Worm (Caenorhabditis elegans): ENCODE measurements around the gene R02F11.2.

R02F11.2 gene

DNA sequence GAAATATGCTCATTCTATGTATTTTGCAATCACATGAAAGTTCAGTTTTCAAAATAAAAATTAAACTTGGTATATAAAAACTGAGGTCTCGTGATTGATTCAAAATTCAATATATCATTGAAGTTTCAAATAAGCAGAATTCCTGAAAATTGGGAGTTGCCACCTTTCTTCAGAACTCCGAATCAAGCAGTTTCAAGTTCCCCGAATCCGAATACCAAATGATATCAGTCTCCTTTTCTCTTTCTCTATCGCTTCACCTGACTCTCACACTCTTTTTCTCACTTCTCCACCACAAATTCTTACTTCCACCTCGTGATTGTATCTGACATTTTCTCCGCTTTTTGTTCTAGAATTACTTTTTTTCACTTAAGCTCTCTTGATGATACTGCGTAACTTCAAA is at the start of gene R02F11.2:
TSS of gene R02F11.2 (plus strand) at position 292 of the 400 bp plus-strand sequence.
- no peak for TF ChIP-seq nhr-102 (tag; optimal IDR thresholded peaks at IDR 0.05)
- peak; percentile 60 for TF ChIP-seq nhr-11 (tag; optimal IDR thresholded peaks at IDR 0.05)
- no peak for TF ChIP-seq ama-1 (optimal IDR thresholded peaks at IDR 0.05)

DNA sequence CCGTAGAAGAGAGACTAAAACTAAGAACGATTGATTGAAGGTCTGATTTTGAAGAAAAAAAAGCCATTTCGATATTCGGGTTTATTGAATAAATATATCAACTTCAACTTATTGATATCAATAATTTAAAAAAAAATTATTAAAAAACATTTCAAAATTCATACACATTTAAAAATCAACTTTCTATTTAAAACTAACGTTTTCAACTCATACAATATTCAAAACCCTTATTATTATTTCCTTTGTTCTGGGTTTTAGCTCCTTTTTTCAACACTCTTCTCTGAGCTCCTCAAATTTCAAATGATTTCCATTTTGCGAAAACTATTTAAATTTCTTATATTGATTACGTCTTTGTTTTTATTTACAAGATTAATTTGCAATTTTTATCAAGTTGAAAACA is 49.1 kb upstream of the R02F11.2 start, which contains the start of gene C18G1.7:
TSS of gene C18G1.7 (plus strand) at position 301 of the 400 bp plus-strand sequence.
- no peak for TF ChIP-seq ctbp-1 (GFP tag; IDR thresholded peaks at IDR 0.05)
- TF ChIP-seq nhr-237 (tag; optimal IDR thresholded peaks at IDR 0.05): no peak
- TF ChIP-seq spr-3 (GFP tag; optimal IDR thresholded peaks at IDR 0.05): no peak
- no peak for TF ChIP-seq mxl-2 (GFP tag; conservative IDR thresholded peaks at IDR 0.05)
- TF ChIP-seq unc-39 (tag; optimal IDR thresholded peaks at IDR 0.05): no peak
- TF ChIP-seq aha-1 (tag): no peak
- TF ChIP-seq tra-1 (GFP tag; IDR thresholded peaks at IDR 0.05): no peak
- TF ChIP-seq lin-15B (tag; optimal IDR thresholded peaks at IDR 0.05): no peak
- no peak for TF ChIP-seq madf-5 (GFP tag; IDR thresholded peaks at IDR 0.05)
- TF ChIP-seq ceh-82 (tag; optimal IDR thresholded peaks at IDR 0.05): no peak
- TF ChIP-seq T20F7.1 (GFP tag; optimal IDR thresholded peaks at IDR 0.05): no peak
- no peak for TF ChIP-seq saeg-2 (GFP tag; IDR thresholded peaks at IDR 0.05)
- no peak for TF ChIP-seq nhr-41 (GFP tag; IDR thresholded peaks at IDR 0.05)
- no peak for TF ChIP-seq cey-2 (tag; optimal IDR thresholded peaks at IDR 0.05; ENCODE audit: borderline replicate concordance, insufficient read depth)
- no peak for TF ChIP-seq nhr-25 (tag; optimal IDR thresholded peaks at IDR 0.05; ENCODE audit: borderline replicate concordance, insufficient read depth)
- no peak for TF ChIP-seq zfp-3 (GFP tag; conservative IDR thresholded peaks at IDR 0.05)
- TF ChIP-seq arid-1 (GFP tag; conservative IDR thresholded peaks at IDR 0.05): no peak
- TF ChIP-seq hlh-30 (tag; optimal IDR thresholded peaks at IDR 0.05; ENCODE audit: insufficient read depth): no peak
- TF ChIP-seq snpc-1.2 (GFP tag; IDR thresholded peaks at IDR 0.05): no peak

DNA sequence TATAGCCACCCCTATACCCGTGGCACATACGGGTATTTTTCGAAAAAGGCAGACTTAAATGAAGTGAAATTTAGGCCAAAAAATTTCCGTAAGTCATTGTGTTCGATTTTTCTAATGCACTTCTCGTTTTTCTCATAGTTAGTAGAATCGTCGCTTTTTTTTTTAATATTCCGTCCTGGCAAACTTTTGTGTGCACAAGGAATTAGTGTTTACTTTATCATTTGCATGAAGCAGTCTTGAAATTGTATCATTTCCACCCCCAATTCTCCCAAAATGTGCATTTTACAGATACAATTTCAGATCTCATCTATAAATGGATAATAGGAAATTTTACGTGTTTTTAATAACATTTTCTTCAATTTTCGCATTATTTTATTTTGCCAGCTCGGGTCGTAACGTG is 44.1 kb upstream of the R02F11.2 start, which contains the start of gene C18G1.6:
TSS of gene C18G1.6 (plus strand) at position 301 of the 400 bp plus-strand sequence.
- TF ChIP-seq attf-4 (tag; optimal IDR thresholded peaks at IDR 0.05): no peak
- no peak for TF ChIP-seq zip-2 (tag; optimal IDR thresholded peaks at IDR 0.05)
- TF ChIP-seq skn-1 (tag; optimal IDR thresholded peaks at IDR 0.05): no peak
- no peak for TF ChIP-seq aha-1 (tag)
- no peak for TF ChIP-seq lin-39 (tag; optimal IDR thresholded peaks at IDR 0.05)
- TF ChIP-seq nhr-11 (tag; optimal IDR thresholded peaks at IDR 0.05): no peak
- no peak for TF ChIP-seq ceh-28 (tag; optimal IDR thresholded peaks at IDR 0.05)
- no peak for TF ChIP-seq ztf-11 (tag; optimal IDR thresholded peaks at IDR 0.05)
- no peak for TF ChIP-seq spr-3 (GFP tag; optimal IDR thresholded peaks at IDR 0.05)

DNA sequence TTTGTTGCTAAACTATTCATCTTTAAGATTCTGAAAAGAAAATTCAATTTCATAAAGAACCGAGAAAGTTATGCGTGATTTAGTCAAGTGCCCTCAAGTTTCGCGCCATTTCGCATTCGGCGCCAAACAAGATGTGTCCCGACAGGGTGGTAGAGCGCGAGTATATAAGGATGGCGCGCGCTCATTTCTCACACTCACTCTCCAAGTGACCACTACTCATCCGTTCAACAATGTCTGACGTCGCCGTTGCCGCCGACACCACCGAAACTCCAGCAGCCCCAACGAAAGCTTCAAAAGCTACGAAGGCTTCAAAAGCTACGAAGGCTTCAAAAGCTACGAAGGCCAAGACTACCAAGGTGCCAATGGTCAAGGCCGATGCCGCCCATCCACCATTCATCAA is 40.3 kb upstream of the R02F11.2 start, which contains the start of gene hil-4:
TSS of gene hil-4 (plus strand) at position 191 of the 400 bp plus-strand sequence.
- no peak for TF ChIP-seq tra-1 (GFP tag; IDR thresholded peaks at IDR 0.05)
- TF ChIP-seq lin-38 (GFP tag; IDR thresholded peaks at IDR 0.05): peak; percentile 22; the same call in 1 of the 2 replicates
- peak; percentile 45; the same call in 1 of the 2 replicates for TF ChIP-seq lim-7 (GFP tag; IDR thresholded peaks at IDR 0.05)
- peak; percentile 7 for TF ChIP-seq unc-130 (GFP tag; optimal IDR thresholded peaks at IDR 0.05)
- TF ChIP-seq ceh-44 (GFP tag; IDR thresholded peaks at IDR 0.05): peak; percentile 54; the same call in 1 of the 2 replicates
- 0 out of 2 replicates have a peak, but pooled peaks have one; percentile 67 for TF ChIP-seq egl-43 (GFP tag; IDR thresholded peaks at IDR 0.05)
- TF ChIP-seq aha-1 (tag): peak; percentile 73
- TF ChIP-seq fos-1 (tag; optimal IDR thresholded peaks at IDR 0.05): no peak
- TF ChIP-seq nhr-11 (tag; optimal IDR thresholded peaks at IDR 0.05): no peak
- TF ChIP-seq snpc-1.2 (GFP tag; IDR thresholded peaks at IDR 0.05): 0 out of 2 replicates have a peak, but pooled peaks have one; percentile 25
- peak; percentile 59 for TF ChIP-seq Y48G9A.11 (GFP tag; IDR thresholded peaks at IDR 0.05)
- TF ChIP-seq lsy-2 (tag; optimal IDR thresholded peaks at IDR 0.05): no peak

All from whole organism, L4 larva.